Worm (Caenorhabditis elegans) whole organism, L4 larva: ENCODE data around the gene apn-1.
A peak's percentile ranks its signal among the peaks of the same experiment; 100 is the strongest.

ENCODE experiments used
- D1046.2 ChIP-seq: fragments of 200-800 bp; sonication (Bioruptor generic); IDR thresholded peaks from 2 replicates; pipeline ENCODE4 v1.3.6; 2022; ENCODE audit warnings: missing genetic modification characterization, missing compliant biosample characterization
- F37D6.2 ChIP-seq: sonication (generic microtip); optimal IDR thresholded peaks from 2 replicates; lab custom pipeline; 2016; ENCODE audit warnings: mild to moderate bottlenecking, missing genetic modification characterization, missing compliant biosample characterization
- T20F7.1 ChIP-seq: fragments of 200-800 bp; sonication (Bioruptor generic); optimal IDR thresholded peaks from 2 replicates; lab custom pipeline; 2018; ENCODE audit warnings: mild to moderate bottlenecking, missing genetic modification characterization, missing compliant biosample characterization
- T26A8.4 ChIP-seq: fragments of 200-800 bp; sonication (Bioruptor generic); IDR thresholded peaks from 2 replicates; pipeline ENCODE4 v1.3.6; 2022; ENCODE audit warnings: missing genetic modification characterization, missing compliant biosample characterization
- Y105C5A.15 ChIP-seq: fragments of 200-800 bp; sonication (Bioruptor generic); IDR thresholded peaks from 2 replicates; pipeline ENCODE4 v1.3.6; 2022; ENCODE audit warnings: missing genetic modification characterization, missing compliant biosample characterization
- Y5F2A.4 ChIP-seq: fragments of 200-800 bp; sonication (Bioruptor generic); optimal IDR thresholded peaks from 2 replicates; lab custom pipeline; 2018; ENCODE audit warnings: mild to moderate bottlenecking, missing genetic modification characterization, missing compliant biosample characterization
- Y75B8A.6 ChIP-seq: fragments of 200-800 bp; sonication (Bioruptor generic); IDR thresholded peaks from 2 replicates; pipeline ENCODE4 v1.3.6; 2022; ENCODE audit warnings: missing genetic modification reagents, missing genetic modification characterization, missing compliant biosample characterization
- ZK546.5 ChIP-seq, 2 experiments: sonication (generic microtip); optimal IDR thresholded peaks; 2 replicates each; lab custom pipeline; 2017; ENCODE audit warnings: missing biosample characterization in 2 of 2, missing genetic modification characterization in 2 of 2
- aly-2 ChIP-seq: sonication (generic microtip); optimal IDR thresholded peaks from 2 replicates; lab custom pipeline; 2018; ENCODE audit warnings: missing biosample characterization, missing genetic modification characterization
- ama-1 ChIP-seq: fragments of 150-350 bp; optimal IDR thresholded peaks from 2 replicates; lab custom pipeline; 2014; ENCODE audit warnings: inconsistent platforms, mixed read lengths
- attf-4 ChIP-seq: sonication (generic microtip); optimal IDR thresholded peaks from 3 replicates; lab custom pipeline; 2017; ENCODE audit warnings: missing biosample characterization, missing genetic modification characterization
- ceh-20 ChIP-seq: fragments of 200-800 bp; sonication (Bioruptor generic); IDR thresholded peaks from 2 replicates; pipeline ENCODE4 v1.3.6; 2022; ENCODE audit warnings: missing genetic modification reagents, missing genetic modification characterization, missing compliant biosample characterization
- ceh-28 ChIP-seq: fragments of 150-350 bp; optimal IDR thresholded peaks from 2 replicates; lab custom pipeline; 2014; ENCODE audit warnings: missing biosample characterization, missing genetic modification reagents, missing genetic modification characterization
- ceh-32 ChIP-seq: sonication (generic microtip); optimal IDR thresholded peaks from 2 replicates; lab custom pipeline; 2016; ENCODE audit warnings: mild to moderate bottlenecking, missing genetic modification characterization, missing compliant biosample characterization; ENCODE audit not compliant: poor library complexity
- ceh-82 ChIP-seq: sonication (generic microtip); optimal IDR thresholded peaks from 2 replicates; lab custom pipeline; 2017; ENCODE audit warnings: missing biosample characterization, missing genetic modification characterization
- ctbp-1 ChIP-seq: fragments of 200-800 bp; sonication (Bioruptor generic); IDR thresholded peaks from 2 replicates; pipeline ENCODE4 v1.3.6; 2022; ENCODE audit warnings: missing genetic modification reagents, missing genetic modification characterization, missing compliant biosample characterization
- daf-12 ChIP-seq: fragments of 150-350 bp; optimal IDR thresholded peaks from 2 replicates; lab custom pipeline; 2014; ENCODE audit warnings: missing biosample characterization, missing genetic modification reagents, missing genetic modification characterization
- daf-19 ChIP-seq: fragments of 200-800 bp; sonication (Bioruptor generic); conservative IDR thresholded peaks from 2 replicates; pipeline ENCODE4 v1.3.6; 2022; ENCODE audit warnings: missing genetic modification characterization, missing compliant biosample characterization
- dmd-6 ChIP-seq: fragments of 200-800 bp; sonication (Bioruptor generic); IDR thresholded peaks from 2 replicates; pipeline ENCODE4 v1.3.6; 2022; ENCODE audit warnings: missing genetic modification reagents, missing genetic modification characterization, missing compliant biosample characterization
- dve-1 ChIP-seq: sonication (generic microtip); optimal IDR thresholded peaks from 2 replicates; lab custom pipeline; 2017; ENCODE audit warnings: antibody characterized with exemption, mild to moderate bottlenecking, missing genetic modification characterization, missing compliant biosample characterization; ENCODE audit not compliant: insufficient read depth
- fos-1 ChIP-seq: fragments of 150-350 bp; optimal IDR thresholded peaks from 2 replicates; lab custom pipeline; 2014; ENCODE audit warnings: missing biosample characterization, missing genetic modification characterization
- gei-8 ChIP-seq: fragments of 200-800 bp; sonication (Bioruptor generic); optimal IDR thresholded peaks from 2 replicates; lab custom pipeline; 2018; ENCODE audit warnings: mild to moderate bottlenecking, missing genetic modification characterization, missing compliant biosample characterization
- hif-1 ChIP-seq, 2 experiments: sonication (generic microtip); optimal IDR thresholded peaks; 2 replicates each; lab custom pipeline; 2016 to 2017; ENCODE audit warnings: missing compliant biosample characterization in 2 of 2, missing genetic modification characterization in 2 of 2, missing genetic modification reagents in 2 of 2, missing genotype in 2 of 2, mild to moderate bottlenecking in 1 of 2
- jun-1 ChIP-seq: fragments of 150-350 bp; optimal IDR thresholded peaks from 2 replicates; lab custom pipeline; 2014; ENCODE audit warnings: missing biosample characterization, missing genetic modification reagents, missing genetic modification characterization
- lim-7 ChIP-seq: fragments of 200-800 bp; sonication (Bioruptor generic); IDR thresholded peaks from 2 replicates; pipeline ENCODE4 v1.3.6; 2022; ENCODE audit warnings: missing genetic modification characterization, missing compliant biosample characterization
- lin-13 ChIP-seq: fragments of 150-350 bp; optimal IDR thresholded peaks from 2 replicates; lab custom pipeline; 2014; ENCODE audit warnings: missing biosample characterization, missing genetic modification reagents, missing genetic modification characterization
- lin-29 ChIP-seq: fragments of 200-800 bp; sonication (Bioruptor generic); IDR thresholded peaks from 2 replicates; pipeline ENCODE4 v1.3.6; 2022; ENCODE audit warnings: missing genetic modification reagents, missing genetic modification characterization, missing compliant biosample characterization
- lin-38 ChIP-seq: fragments of 200-800 bp; sonication (Bioruptor generic); IDR thresholded peaks from 2 replicates; pipeline ENCODE4 v1.3.6; 2022; ENCODE audit warnings: missing genetic modification reagents, missing genetic modification characterization, missing compliant biosample characterization
- lin-39 ChIP-seq: fragments of 150-350 bp; optimal IDR thresholded peaks from 2 replicates; lab custom pipeline; 2014; ENCODE audit warnings: missing biosample characterization, missing genetic modification reagents, missing genetic modification characterization
- lir-3 ChIP-seq: sonication (generic microtip); optimal IDR thresholded peaks from 2 replicates; lab custom pipeline; 2016; ENCODE audit warnings: mild to moderate bottlenecking, missing genetic modification characterization, missing compliant biosample characterization
- mdt-29 ChIP-seq: fragments of 200-800 bp; sonication (Bioruptor generic); IDR thresholded peaks from 2 replicates; pipeline ENCODE4 v1.3.6; 2022; ENCODE audit warnings: missing genetic modification reagents, missing genetic modification characterization, missing compliant biosample characterization
- mxl-2 ChIP-seq: fragments of 200-800 bp; sonication (Bioruptor generic); conservative IDR thresholded peaks from 2 replicates; pipeline ENCODE4 v1.3.6; 2022; ENCODE audit warnings: missing genetic modification reagents, missing genetic modification characterization, missing compliant biosample characterization
- mxl-3 ChIP-seq: fragments of 200-800 bp; sonication (Bioruptor generic); optimal IDR thresholded peaks from 2 replicates; lab custom pipeline; 2018; ENCODE audit warnings: mild to moderate bottlenecking, missing genetic modification characterization, missing compliant biosample characterization
- nhr-10 ChIP-seq: fragments of 150-350 bp; optimal IDR thresholded peaks from 2 replicates; lab custom pipeline; 2014; ENCODE audit warnings: missing biosample characterization, missing genetic modification characterization
- nhr-102 ChIP-seq: sonication (generic microtip); optimal IDR thresholded peaks from 2 replicates; lab custom pipeline; 2016; ENCODE audit warnings: mild to moderate bottlenecking, missing genetic modification characterization, moderate library complexity, missing compliant biosample characterization
- nhr-11 ChIP-seq: fragments of 150-350 bp; optimal IDR thresholded peaks from 2 replicates; lab custom pipeline; 2014; ENCODE audit warnings: missing biosample characterization, missing genetic modification characterization
- nhr-48 ChIP-seq: sonication (generic microtip); optimal IDR thresholded peaks from 2 replicates; lab custom pipeline; 2016; ENCODE audit warnings: mild to moderate bottlenecking, missing genetic modification characterization, missing compliant biosample characterization
- nhr-77 ChIP-seq: fragments of 150-350 bp; optimal IDR thresholded peaks from 2 replicates; lab custom pipeline; 2014; ENCODE audit warnings: missing biosample characterization, missing genetic modification characterization
- pha-4 ChIP-seq, 2 experiments: fragments of 150-350 bp in 1 of 2; fragments of 200-800 bp in 1 of 2; sonication (Bioruptor generic) in 1 of 2; IDR thresholded peaks in 1 of 2; optimal IDR thresholded peaks in 1 of 2; 2 replicates each; pipeline versions ENCODE4 v1.3.6 to Lab custom; 2014 to 2022; ENCODE audit warnings: missing genetic modification characterization in 2 of 2, missing genetic modification reagents in 2 of 2, missing biosample characterization in 1 of 2, missing compliant biosample characterization in 1 of 2
- php-3 ChIP-seq: fragments of 200-800 bp; sonication (Bioruptor generic); IDR thresholded peaks from 2 replicates; pipeline ENCODE4 v1.3.6; 2022; ENCODE audit warnings: missing genetic modification reagents, missing genetic modification characterization, missing compliant biosample characterization
- sdz-12 ChIP-seq: fragments of 200-800 bp; sonication (Bioruptor generic); optimal IDR thresholded peaks from 2 replicates; lab custom pipeline; 2018; ENCODE audit warnings: mild to moderate bottlenecking, missing genetic modification characterization, missing compliant biosample characterization
- set-16 ChIP-seq: fragments of 200-800 bp; sonication (Bioruptor generic); IDR thresholded peaks from 2 replicates; pipeline ENCODE4 v1.3.6; 2022; ENCODE audit warnings: missing genetic modification reagents, missing genetic modification characterization, missing compliant biosample characterization
- skn-1 ChIP-seq: fragments of 150-350 bp; optimal IDR thresholded peaks from 2 replicates; lab custom pipeline; 2014; ENCODE audit warnings: missing biosample characterization, missing genetic modification characterization
- spr-3 ChIP-seq: fragments of 200-800 bp; sonication (Bioruptor generic); optimal IDR thresholded peaks from 2 replicates; lab custom pipeline; 2018; ENCODE audit warnings: mild to moderate bottlenecking, missing genetic modification characterization, missing compliant biosample characterization
- tra-1 ChIP-seq: fragments of 200-800 bp; sonication (Bioruptor generic); IDR thresholded peaks from 2 replicates; pipeline ENCODE4 v1.3.6; 2022; ENCODE audit warnings: missing genetic modification reagents, missing genetic modification characterization, missing compliant biosample characterization
- unc-62 ChIP-seq, 3 experiments: fragments of 150-350 bp in 1 of 3; sonication (generic microtip); optimal IDR thresholded peaks in 2 of 3; peaks in 1 of 3; 1 replicate in 1 of 3; 2 replicates in 2 of 3; lab custom pipeline; 2014 to 2017; ENCODE audit warnings: missing biosample characterization in 3 of 3, missing genetic modification characterization in 3 of 3, missing genetic modification reagents in 3 of 3, missing genotype in 1 of 3
- vab-7 ChIP-seq: fragments of 200-800 bp; sonication (Bioruptor generic); IDR thresholded peaks from 2 replicates; pipeline ENCODE4 v1.3.6; 2022; ENCODE audit warnings: missing genetic modification reagents, missing genetic modification characterization, missing compliant biosample characterization
- zag-1 ChIP-seq: fragments of 150-350 bp; optimal IDR thresholded peaks from 2 replicates; lab custom pipeline; 2014; ENCODE audit warnings: missing biosample characterization, missing genetic modification characterization
- zfp-2 ChIP-seq: sonication (generic microtip); optimal IDR thresholded peaks from 2 replicates; lab custom pipeline; 2016; ENCODE audit warnings: mild to moderate bottlenecking, missing genetic modification characterization, missing compliant biosample characterization
- zip-11 ChIP-seq: fragments of 200-800 bp; sonication (Bioruptor generic); IDR thresholded peaks from 2 replicates; pipeline ENCODE4 v1.3.6; 2022; ENCODE audit warnings: missing genetic modification characterization, missing compliant biosample characterization
- zip-2 ChIP-seq: fragments of 150-350 bp; optimal IDR thresholded peaks from 2 replicates; lab custom pipeline; 2014; ENCODE audit warnings: missing biosample characterization, missing genetic modification characterization

Gene apn-1

ce11 chrII:8016761-8017160 lies 30.6 kb upstream of the apn-1 start (continued):
- TF ChIP-seq lin-39 (tag; lab: Kevin White, UChicago) (no peak), fos-1 (peak; percentile 70), ceh-32 (tag; lab: Kevin White, UChicago) (no peak), Y75B8A.6 (GFP tag; lab: Robert Waterston, UW) (no peak), nhr-48 (tag; lab: Kevin White, UChicago) (peak; percentile 96), lin-13 (GFP tag; lab: Kevin White, UChicago) (peak; percentile 13), spr-3 (GFP tag; lab: Kevin White, UChicago) (no peak), lim-7 (GFP tag; lab: Robert Waterston, UW) (no peak), lir-3 (tag; lab: Kevin White, UChicago) (no peak), gei-8 (no peak), ZK546.5 (tag; optimal IDR thresholded peaks at IDR 0.05; lab: Kevin White, UChicago) (no peak), mxl-2 (GFP tag; lab: Robert Waterston, UW) (no peak), pha-4 (GFP tag; IDR thresholded peaks at IDR 0.05; lab: Robert Waterston, UW) (no peak), pha-4 (tag; optimal IDR thresholded peaks at IDR 0.05; lab: Kevin White, UChicago) (no peak), T20F7.1 (GFP tag; lab: Kevin White, UChicago) (peak; percentile 78), nhr-77 (tag; lab: Kevin White, UChicago) (peak; percentile 81), set-16 (GFP tag; lab: Robert Waterston, UW) (no peak), ceh-20 (GFP tag; lab: Robert Waterston, UW) (0 out of 2 replicates have a peak, but pooled peaks have one; percentile 36), zip-11 (no peak), dmd-6 (GFP tag; lab: Robert Waterston, UW) (peak; percentile 97), zip-2 (tag; lab: Kevin White, UChicago) (no peak), zfp-2 (no peak), lin-29 (GFP tag; lab: Robert Waterston, UW) (no peak), ceh-82 (tag; lab: Kevin White, UChicago) (no peak), T26A8.4 (GFP tag; lab: Robert Waterston, UW) (0 out of 2 replicates have a peak, but pooled peaks have one; percentile 34), aly-2 (tag; lab: Kevin White, UChicago) (no peak), F37D6.2 (tag; lab: Kevin White, UChicago) (no peak), nhr-11 (tag; lab: Kevin White, UChicago) (peak; percentile 23), vab-7 (GFP tag; lab: Robert Waterston, UW) (no peak), Y105C5A.15 (no peak), nhr-10 (tag; lab: Kevin White, UChicago) (peak; percentile 72), nhr-102 (tag; lab: Kevin White, UChicago) (peak; percentile 36), attf-4 (tag; lab: Kevin White, UChicago) (no peak), daf-19 (GFP tag; lab: Robert Waterston, UW) (no peak), ctbp-1 (GFP tag; lab: Robert Waterston, UW) (no peak), php-3 (GFP tag; lab: Robert Waterston, UW) (0 out of 2 replicates have a peak, but pooled peaks have one; percentile 54), D1046.2 (peak; percentile 62; the same call in 1 of the 2 replicates), mdt-29 (GFP tag; lab: Robert Waterston, UW) (peak; percentile 73; the same call in 1 of the 2 replicates), skn-1 (no peak), ama-1 (lab: Kevin White, UChicago) (no peak), ceh-28 (tag; lab: Kevin White, UChicago) (no peak), hif-1 (tag; optimal IDR thresholded peaks at IDR 0.05; lab: Kevin White, UChicago) (peak in 1 of 2 experiments; percentile 81), Y5F2A.4 (GFP tag; lab: Kevin White, UChicago) (no peak), tra-1 (peak; percentile 82), zag-1 (tag; lab: Kevin White, UChicago) (no peak), lin-38 (GFP tag; lab: Robert Waterston, UW) (peak; percentile 50), unc-62 (GFP tag; optimal IDR thresholded peaks at IDR 0.05 in 1 of 2; lab: Kevin White, UChicago) (peak in 1 of 2 experiments; percentile 99), unc-62 (tag; optimal IDR thresholded peaks at IDR 0.05; lab: Kevin White, UChicago) (no peak), dve-1 (tag; lab: Kevin White, UChicago) (peak; percentile 95), daf-12 (tag; lab: Kevin White, UChicago) (no peak), sdz-12 (GFP tag; lab: Kevin White, UChicago) (no peak), mxl-3 (GFP tag; lab: Kevin White, UChicago) (peak; percentile 78), jun-1 (tag; lab: Kevin White, UChicago) (peak; percentile 48)
